Fruit fly (Drosophila melanogaster) whole organism, adult: ENCODE data around the gene Osi5.

Source experiments
- CG11617 ChIP-seq: fragments of 200-800 bp; sonication (Bioruptor generic); optimal IDR thresholded peaks from 2 replicates; lab custom pipeline; 2017; ENCODE audit warnings: mild to moderate bottlenecking, missing biosample characterization, missing genetic modification reagents, missing genetic modification characterization
- CG12768 ChIP-seq: fragments of 200-800 bp; sonication (Bioruptor generic); optimal IDR thresholded peaks from 2 replicates; lab custom pipeline; 2017; ENCODE audit warnings: missing biosample characterization, missing genetic modification characterization, mild to moderate bottlenecking, moderate library complexity, missing genetic modification reagents
- CG14711 ChIP-seq: fragments of 200-800 bp; sonication (Bioruptor generic); optimal IDR thresholded peaks from 2 replicates; lab custom pipeline; 2018; ENCODE audit warnings: missing biosample characterization, mild to moderate bottlenecking, missing genetic modification characterization, moderate library complexity
- CG1620 ChIP-seq: fragments of 200-800 bp; sonication (Bioruptor generic); optimal IDR thresholded peaks from 2 replicates; lab custom pipeline; 2016; ENCODE audit warnings: missing biosample characterization, missing genetic modification characterization
- CG33017 ChIP-seq: fragments of 200-800 bp; sonication (Bioruptor generic); optimal IDR thresholded peaks from 2 replicates; lab custom pipeline; 2018; ENCODE audit warnings: missing biosample characterization, mild to moderate bottlenecking, missing genetic modification characterization, moderate library complexity
- CG5204 ChIP-seq: fragments of 200-800 bp; sonication (Bioruptor generic); optimal IDR thresholded peaks from 2 replicates; lab custom pipeline; 2016; ENCODE audit warnings: missing biosample characterization, missing genetic modification characterization
- CG7045 ChIP-seq: fragments of 200-800 bp; sonication (Bioruptor generic); optimal IDR thresholded peaks from 2 replicates; lab custom pipeline; 2017; ENCODE audit warnings: missing biosample characterization, mild to moderate bottlenecking, missing genetic modification characterization
- CG7101 ChIP-seq: fragments of 200-800 bp; sonication (Bioruptor generic); optimal IDR thresholded peaks from 2 replicates; lab custom pipeline; 2018; ENCODE audit warnings: missing biosample characterization, mild to moderate bottlenecking, missing genetic modification characterization, moderate library complexity
- Clk ChIP-seq: fragments of 200-800 bp; sonication (Bioruptor generic); optimal IDR thresholded peaks from 2 replicates; lab custom pipeline; 2017; ENCODE audit warnings: missing biosample characterization, missing genetic modification characterization
- Crg-1 ChIP-seq: fragments of 200-800 bp; sonication (Bioruptor generic); optimal IDR thresholded peaks from 2 replicates; lab custom pipeline; 2016; ENCODE audit warnings: missing biosample characterization, missing genetic modification characterization
- Hr96 ChIP-seq: fragments of 200-800 bp; sonication (Bioruptor generic); optimal IDR thresholded peaks from 2 replicates; lab custom pipeline; 2016; ENCODE audit warnings: missing biosample characterization, missing genetic modification characterization
- Mnt ChIP-seq: fragments of 200-800 bp; sonication (Bioruptor generic); optimal IDR thresholded peaks from 2 replicates; lab custom pipeline; 2016; ENCODE audit warnings: missing biosample characterization, mild to moderate bottlenecking, missing genetic modification characterization
- bab1 ChIP-seq: fragments of 200-800 bp; sonication (Bioruptor generic); optimal IDR thresholded peaks from 3 replicates; lab custom pipeline; 2019; ENCODE audit warnings: missing biosample characterization, mild to moderate bottlenecking, missing genetic modification characterization, moderate library complexity
- cic ChIP-seq: fragments of 200-800 bp; sonication (Bioruptor generic); optimal IDR thresholded peaks from 2 replicates; lab custom pipeline; 2017; ENCODE audit warnings: missing biosample characterization, mild to moderate bottlenecking, missing genetic modification characterization, moderate library complexity
- kay ChIP-seq: fragments of 200-800 bp; sonication (Bioruptor generic); peaks from one replicate; lab custom pipeline; 2016; ENCODE audit warnings: missing biosample characterization, missing genetic modification characterization, borderline replicate concordance
- ovo ChIP-seq: fragments of 200-800 bp; sonication (Bioruptor generic); optimal IDR thresholded peaks from 2 replicates; lab custom pipeline; 2016; ENCODE audit warnings: missing biosample characterization, missing genetic modification characterization
- pad ChIP-seq: fragments of 200-800 bp; sonication (Bioruptor generic); optimal IDR thresholded peaks from 3 replicates; lab custom pipeline; 2017; ENCODE audit warnings: missing biosample characterization, missing genetic modification characterization, mild to moderate bottlenecking, moderate library complexity, missing genetic modification reagents
- tj ChIP-seq: fragments of 200-800 bp; sonication (Bioruptor generic); optimal IDR thresholded peaks from 3 replicates; lab custom pipeline; 2017; ENCODE audit warnings: missing biosample characterization, mild to moderate bottlenecking, missing genetic modification characterization, moderate library complexity
- toe ChIP-seq: fragments of 200-800 bp; sonication (Bioruptor generic); optimal IDR thresholded peaks from 2 replicates; lab custom pipeline; 2016; ENCODE audit warnings: missing biosample characterization, missing genetic modification characterization

Osi5 gene

dm6 chr3R:6265890-6266289, 38.6 kb downstream of the Osi5 start, which contains the start of gene Osi10b:
Osi10b (plus strand) TSS chr3R:6266190.
- TF ChIP-seq Crg-1 (no peak), CG33017 (tag; lab: Kevin White, UChicago) (no peak)

- no peak for TF ChIP-seq CG5204 (GFP tag; lab: Kevin White, UChicago)
- TF ChIP-seq pad (GFP tag; lab: Kevin White, UChicago) = no peak
- no peak for TF ChIP-seq bab1 (GFP tag; lab: Kevin White, UChicago)
- TF ChIP-seq CG1620 (GFP tag; lab: Kevin White, UChicago) = no peak
Observed at dm6 chr3R:6268657-6269056, 41.3 kb downstream of the Osi5 start, which contains the start of gene Osi11. Osi11 (minus strand) TSS chr3R:6268757.

dm6 chr3R:6269986-6270385, 42.7 kb downstream of the Osi5 start:
- TF ChIP-seq CG12768 (GFP tag; lab: Kevin White, UChicago) = no peak
- no peak for TF ChIP-seq tj (GFP tag; lab: Kevin White, UChicago)
- no peak for TF ChIP-seq CG11617 (GFP tag; lab: Kevin White, UChicago)
- TF ChIP-seq pad (GFP tag; lab: Kevin White, UChicago) = no peak
- TF ChIP-seq Crg-1 = no peak
- no peak for TF ChIP-seq cic (GFP tag; lab: Kevin White, UChicago)
- TF ChIP-seq Mnt (GFP tag; lab: Kevin White, UChicago) = no peak
- no peak for TF ChIP-seq kay (GFP tag; lab: Kevin White, UChicago)
- no peak for TF ChIP-seq Clk (GFP tag; lab: Kevin White, UChicago)
- no peak for TF ChIP-seq Hr96 (GFP tag; lab: Kevin White, UChicago)
- TF ChIP-seq ovo (GFP tag; lab: Kevin White, UChicago) = no peak
- no peak for TF ChIP-seq CG7045
- TF ChIP-seq CG33017 (tag; lab: Kevin White, UChicago) = no peak

dm6 chr3R:6278231-6278630, 50.9 kb downstream of the Osi5 start, which contains the start of gene Osi12:
Osi12 (plus strand) TSS chr3R:6278531.
- TF ChIP-seq toe = no peak
- TF ChIP-seq CG33017 (tag; lab: Kevin White, UChicago) = no peak
- no peak for TF ChIP-seq tj (GFP tag; lab: Kevin White, UChicago)
- TF ChIP-seq CG7045 = no peak
- no peak for TF ChIP-seq ovo (GFP tag; lab: Kevin White, UChicago)
- no peak for TF ChIP-seq bab1 (GFP tag; lab: Kevin White, UChicago)
- no peak for TF ChIP-seq Crg-1
- no peak for TF ChIP-seq Hr96 (GFP tag; lab: Kevin White, UChicago)
- no peak for TF ChIP-seq CG11617 (GFP tag; lab: Kevin White, UChicago)
- no peak for TF ChIP-seq pad (GFP tag; lab: Kevin White, UChicago)
- no peak for TF ChIP-seq CG5204 (GFP tag; lab: Kevin White, UChicago)
- TF ChIP-seq Clk (GFP tag; lab: Kevin White, UChicago) = no peak
- TF ChIP-seq CG7101 = no peak
- TF ChIP-seq CG1620 (GFP tag; lab: Kevin White, UChicago) = no peak
- TF ChIP-seq Mnt (GFP tag; lab: Kevin White, UChicago) = no peak
- no peak for TF ChIP-seq cic (GFP tag; lab: Kevin White, UChicago)
- TF ChIP-seq CG12768 (GFP tag; lab: Kevin White, UChicago) = no peak
- TF ChIP-seq CG14711 (tag; lab: Kevin White, UChicago) = no peak
